Worm (Caenorhabditis elegans) whole organism, L1 larva: ENCODE data around the gene dohh-1.
A peak's percentile ranks its signal among the peaks of the same experiment; 100 is the strongest.

Source experiments
- C16A3.4 ChIP-seq: fragments of 150-350 bp; optimal IDR thresholded peaks from 2 replicates; lab custom pipeline; 2014; ENCODE audit warnings: missing biosample characterization, missing genetic modification characterization
- F16B12.6 ChIP-seq: fragments of 150-350 bp; optimal IDR thresholded peaks from 2 replicates; lab custom pipeline; 2014; ENCODE audit warnings: missing biosample characterization, missing genetic modification characterization
- aha-1 ChIP-seq: fragments of 150-350 bp; optimal IDR thresholded peaks from 2 replicates; lab custom pipeline; 2014; ENCODE audit warnings: missing biosample characterization, missing genetic modification characterization
- aly-2 ChIP-seq: fragments of 150-350 bp; optimal IDR thresholded peaks from 2 replicates; lab custom pipeline; 2014; ENCODE audit warnings: missing biosample characterization, missing genetic modification characterization
- ama-1 ChIP-seq: fragments of 150-350 bp; optimal IDR thresholded peaks from 2 replicates; lab custom pipeline; 2014
- blmp-1 ChIP-seq: fragments of 150-350 bp; optimal IDR thresholded peaks from 2 replicates; lab custom pipeline; 2014; ENCODE audit warnings: missing biosample characterization, missing genetic modification characterization
- ceh-8 ChIP-seq: fragments of 200-800 bp; sonication (Bioruptor generic); optimal IDR thresholded peaks from 2 replicates; lab custom pipeline; 2018; ENCODE audit warnings: mild to moderate bottlenecking, missing genetic modification characterization, moderate library complexity, missing compliant biosample characterization
- ceh-90 ChIP-seq: sonication (generic microtip); optimal IDR thresholded peaks from 2 replicates; lab custom pipeline; 2016; ENCODE audit warnings: missing genetic modification characterization, missing compliant biosample characterization
- dpl-1 ChIP-seq, 3 experiments: fragments of 150-350 bp in 2 of 3; sonication (generic microtip) in 1 of 3; optimal IDR thresholded peaks; 2 replicates each; lab custom pipeline; 2014 to 2017; ENCODE audit warnings: missing biosample characterization in 3 of 3, missing genetic modification characterization in 3 of 3, missing genetic modification reagents in 3 of 3
- efl-1 ChIP-seq, 4 experiments: fragments of 150-350 bp; optimal IDR thresholded peaks in 3 of 4; peaks in 1 of 4; 1 replicate in 1 of 4; 2 replicates in 3 of 4; lab custom pipeline; 2014; ENCODE audit warnings: missing biosample characterization in 2 of 4, missing genetic modification characterization in 2 of 4, missing genetic modification reagents in 2 of 4
- efl-3 ChIP-seq: fragments of 200-800 bp; sonication (Bioruptor generic); optimal IDR thresholded peaks from 2 replicates; lab custom pipeline; 2018; ENCODE audit warnings: mild to moderate bottlenecking, missing genetic modification characterization, missing compliant biosample characterization
- egl-27 ChIP-seq, 2 experiments: fragments of 150-350 bp in 1 of 2; sonication (generic microtip); optimal IDR thresholded peaks; 3 replicates each; lab custom pipeline; 2017 to 2018; ENCODE audit warnings: missing biosample characterization in 2 of 2, missing genetic modification characterization in 2 of 2, missing genetic modification reagents in 2 of 2
- elt-2 ChIP-seq: sonication (generic microtip); optimal IDR thresholded peaks from 2 replicates; lab custom pipeline; 2016; ENCODE audit warnings: missing genetic modification characterization, mild to moderate bottlenecking, inconsistent platforms, missing compliant biosample characterization, missing genetic modification reagents
- ets-5 ChIP-seq: fragments of 200-800 bp; sonication (Bioruptor generic); IDR thresholded peaks from 2 replicates; pipeline ENCODE4 v1.3.6; 2022; ENCODE audit warnings: missing genetic modification characterization, missing compliant biosample characterization
- fkh-10 ChIP-seq: sonication (generic microtip); optimal IDR thresholded peaks from 2 replicates; lab custom pipeline; 2017; ENCODE audit warnings: missing biosample characterization, missing genetic modification reagents, missing genetic modification characterization
- fkh-4 ChIP-seq: sonication (generic microtip); optimal IDR thresholded peaks from 2 replicates; lab custom pipeline; 2016; ENCODE audit warnings: missing compliant biosample characterization, missing genetic modification characterization, borderline replicate concordance
- fos-1 ChIP-seq: fragments of 150-350 bp; optimal IDR thresholded peaks from 2 replicates; lab custom pipeline; 2014; ENCODE audit warnings: missing biosample characterization, missing genetic modification characterization
- grh-1 ChIP-seq: fragments of 200-800 bp; sonication (Bioruptor generic); IDR thresholded peaks from 2 replicates; pipeline ENCODE4 v1.3.6; 2022; ENCODE audit warnings: missing genetic modification reagents, missing genetic modification characterization, missing compliant biosample characterization
- hlh-4 ChIP-seq: sonication (generic microtip); optimal IDR thresholded peaks from 2 replicates; lab custom pipeline; 2016; ENCODE audit warnings: mild to moderate bottlenecking, missing genetic modification characterization, missing compliant biosample characterization
- lin-14 ChIP-seq: fragments of 200-800 bp; sonication (Bioruptor generic); optimal IDR thresholded peaks from 2 replicates; lab custom pipeline; 2018; ENCODE audit warnings: mild to moderate bottlenecking, missing genetic modification characterization, moderate library complexity, missing compliant biosample characterization
- lin-35 ChIP-seq, 2 experiments: fragments of 150-350 bp; optimal IDR thresholded peaks; 2 replicates each; lab custom pipeline; 2014; ENCODE audit warnings: missing biosample characterization in 2 of 2, missing genetic modification characterization in 2 of 2, missing genetic modification reagents in 2 of 2
- lir-3 ChIP-seq: sonication (generic microtip); optimal IDR thresholded peaks from 2 replicates; lab custom pipeline; 2016; ENCODE audit warnings: mild to moderate bottlenecking, missing genetic modification characterization, moderate library complexity, missing compliant biosample characterization; ENCODE audit not compliant: poor library complexity
- mep-1 ChIP-seq: fragments of 150-350 bp; optimal IDR thresholded peaks from 2 replicates; lab custom pipeline; 2014; ENCODE audit warnings: missing biosample characterization, missing genetic modification characterization
- nhr-11 ChIP-seq: fragments of 150-350 bp; optimal IDR thresholded peaks from 2 replicates; lab custom pipeline; 2014; ENCODE audit warnings: missing biosample characterization, missing genetic modification characterization
- nhr-12 ChIP-seq: sonication (generic microtip); optimal IDR thresholded peaks from 2 replicates; lab custom pipeline; 2017; ENCODE audit warnings: missing biosample characterization, missing genetic modification characterization
- nhr-19 ChIP-seq: fragments of 200-800 bp; sonication (Bioruptor generic); conservative IDR thresholded peaks from 2 replicates; pipeline ENCODE4 v1.3.6; 2022; ENCODE audit warnings: missing genetic modification characterization, missing compliant biosample characterization
- nhr-20 ChIP-seq: sonication (generic microtip); optimal IDR thresholded peaks from 2 replicates; lab custom pipeline; 2016; ENCODE audit warnings: mild to moderate bottlenecking, missing genetic modification characterization, missing compliant biosample characterization
- nhr-237 ChIP-seq: fragments of 150-350 bp; optimal IDR thresholded peaks from 2 replicates; lab custom pipeline; 2014; ENCODE audit warnings: missing biosample characterization, missing genetic modification characterization
- nhr-28 ChIP-seq: fragments of 150-350 bp; optimal IDR thresholded peaks from 2 replicates; lab custom pipeline; 2014; ENCODE audit warnings: missing biosample characterization, missing genetic modification characterization
- nhr-47 ChIP-seq: sonication (generic microtip); optimal IDR thresholded peaks from 2 replicates; lab custom pipeline; 2016; ENCODE audit warnings: mild to moderate bottlenecking, missing genetic modification characterization, moderate library complexity, missing compliant biosample characterization
- nhr-71 ChIP-seq: sonication (generic microtip); optimal IDR thresholded peaks from 2 replicates; lab custom pipeline; 2016; ENCODE audit warnings: mild to moderate bottlenecking, missing genetic modification characterization, moderate library complexity, missing compliant biosample characterization
- nhr-77 ChIP-seq: fragments of 150-350 bp; optimal IDR thresholded peaks from 2 replicates; lab custom pipeline; 2014; ENCODE audit warnings: missing biosample characterization, missing genetic modification characterization
- nhr-85 ChIP-seq: sonication (generic microtip); peaks from one replicate; lab custom pipeline; 2016; ENCODE audit warnings: missing genetic modification characterization, inconsistent platforms, missing compliant biosample characterization
- nhr-90 ChIP-seq: sonication (generic microtip); optimal IDR thresholded peaks from 2 replicates; lab custom pipeline; 2016; ENCODE audit warnings: mild to moderate bottlenecking, missing genetic modification characterization, missing compliant biosample characterization; ENCODE audit not compliant: poor library complexity
- pax-3 ChIP-seq: fragments of 200-800 bp; sonication (Bioruptor generic); optimal IDR thresholded peaks from 2 replicates; lab custom pipeline; 2018; ENCODE audit warnings: mild to moderate bottlenecking, missing genetic modification characterization, moderate library complexity, missing compliant biosample characterization
- rnt-1 ChIP-seq: sonication (generic microtip); optimal IDR thresholded peaks from 2 replicates; lab custom pipeline; 2016; ENCODE audit warnings: mild to moderate bottlenecking, missing genetic modification characterization, moderate library complexity, missing compliant biosample characterization
- snu-23 ChIP-seq: sonication (generic microtip); optimal IDR thresholded peaks from 2 replicates; lab custom pipeline; 2016; ENCODE audit warnings: missing genetic modification characterization, missing compliant biosample characterization
- swsn-7 ChIP-seq: sonication (generic microtip); optimal IDR thresholded peaks from 2 replicates; lab custom pipeline; 2016; ENCODE audit warnings: missing genetic modification characterization, missing compliant biosample characterization
- tbx-2 ChIP-seq: sonication (generic microtip); optimal IDR thresholded peaks from 2 replicates; lab custom pipeline; 2016; ENCODE audit warnings: missing genetic modification characterization, missing compliant biosample characterization
- unc-30 ChIP-seq: sonication (generic microtip); optimal IDR thresholded peaks from 2 replicates; lab custom pipeline; 2017; ENCODE audit warnings: missing biosample characterization, missing genetic modification characterization
- unc-62 ChIP-seq: fragments of 150-350 bp; optimal IDR thresholded peaks from 2 replicates; lab custom pipeline; 2014; ENCODE audit warnings: missing biosample characterization, missing genetic modification reagents, missing genetic modification characterization
- unc-86 ChIP-seq: sonication (generic microtip); optimal IDR thresholded peaks from 2 replicates; lab custom pipeline; 2016; ENCODE audit warnings: missing genetic modification characterization, missing compliant biosample characterization
- vab-15 ChIP-seq: sonication (generic microtip); optimal IDR thresholded peaks from 2 replicates; lab custom pipeline; 2017; ENCODE audit warnings: missing genotype, mild to moderate bottlenecking, missing genetic modification characterization, missing compliant biosample characterization
- zag-1 ChIP-seq: fragments of 150-350 bp; optimal IDR thresholded peaks from 2 replicates; lab custom pipeline; 2014; ENCODE audit warnings: missing biosample characterization, missing genetic modification characterization
- zip-4 ChIP-seq: fragments of 200-800 bp; sonication (Bioruptor generic); optimal IDR thresholded peaks from 2 replicates; lab custom pipeline; 2018; ENCODE audit warnings: mild to moderate bottlenecking, missing genetic modification characterization, moderate library complexity, missing compliant biosample characterization
- ztf-11 ChIP-seq, 2 experiments: sonication (generic microtip); optimal IDR thresholded peaks; 2 replicates each; lab custom pipeline; 2016 to 2017; ENCODE audit warnings: missing genetic modification characterization in 2 of 2, missing biosample characterization in 1 of 2, missing compliant biosample characterization in 1 of 2

The dohh-1 gene

DNA sequence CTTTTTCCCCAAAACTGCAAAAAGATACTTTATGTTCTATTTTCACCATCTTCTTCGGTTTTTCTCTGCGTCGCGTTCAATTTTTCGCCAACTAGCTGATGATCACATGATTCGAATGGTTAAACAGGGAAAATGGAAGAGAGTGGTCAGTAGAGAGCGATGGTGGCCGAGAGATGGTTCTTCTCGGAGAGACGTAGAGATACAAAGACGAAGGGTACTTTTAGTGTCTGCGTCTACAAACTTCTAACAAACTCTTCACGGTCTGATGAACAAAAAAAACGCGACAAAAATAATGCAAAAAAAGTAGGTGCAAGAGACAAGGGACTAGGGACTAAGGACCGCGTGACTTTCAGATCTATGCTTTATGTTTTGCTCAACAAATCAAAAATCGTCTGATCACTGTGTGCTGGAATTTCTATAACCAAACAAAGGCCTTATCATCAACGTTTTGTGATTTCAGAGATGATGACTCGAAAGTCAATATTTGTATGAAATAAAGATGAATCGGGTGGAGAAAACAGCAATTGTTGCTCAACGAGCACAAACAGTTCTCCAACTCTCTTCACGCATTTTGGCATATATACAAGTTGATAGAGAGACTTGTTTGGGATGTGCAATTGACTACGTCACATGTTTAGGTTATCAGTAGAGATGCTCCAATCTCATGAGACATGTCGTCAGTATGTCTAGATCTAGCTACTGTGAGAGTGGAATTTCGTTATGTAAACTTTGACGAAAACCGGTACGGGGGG, 27.6 kb upstream of the dohh-1 start (continued):
- TF ChIP-seq fkh-10 (GFP tag; lab: Kevin White, UChicago) = peak; percentile 81
- TF ChIP-seq vab-15 (tag; lab: Kevin White, UChicago) = peak; percentile 21
- no peak for TF ChIP-seq unc-62 (GFP tag; lab: Kevin White, UChicago)
- TF ChIP-seq fkh-4 (tag; lab: Kevin White, UChicago) = no peak
- TF ChIP-seq zag-1 (tag; lab: Kevin White, UChicago) = peak; percentile 63
- peak; percentile 75 to 94 for TF ChIP-seq egl-27 (tag; optimal IDR thresholded peaks at IDR 0.05; lab: Kevin White, UChicago)
- TF ChIP-seq zip-4 = peak; percentile 63
- TF ChIP-seq dpl-1 (GFP tag; optimal IDR thresholded peaks at IDR 0.05; lab: Kevin White, UChicago) = peak; percentile 67 to 75 (median 72)
- TF ChIP-seq unc-86 (tag; lab: Kevin White, UChicago) = peak; percentile 96
- no peak for TF ChIP-seq hlh-4 (tag; lab: Kevin White, UChicago)
- TF ChIP-seq nhr-77 (tag; lab: Kevin White, UChicago) = peak; percentile 89
- TF ChIP-seq lin-35 (GFP tag; optimal IDR thresholded peaks at IDR 0.05; lab: Kevin White, UChicago) = peak; percentile 82 to 89
- TF ChIP-seq ceh-90 (tag; lab: Kevin White, UChicago) = peak; percentile 11
- TF ChIP-seq snu-23 (GFP tag; lab: Kevin White, UChicago) = peak; percentile 97
- TF ChIP-seq elt-2 (tag; lab: Kevin White, UChicago) = peak; percentile 62
- TF ChIP-seq pax-3 = peak; percentile 88
- TF ChIP-seq nhr-20 (tag; lab: Kevin White, UChicago) = peak; percentile 97
- peak; percentile 33 for TF ChIP-seq efl-3 (GFP tag; lab: Kevin White, UChicago)
- peak; percentile 49 for TF ChIP-seq F16B12.6
- TF ChIP-seq nhr-28 (tag; lab: Kevin White, UChicago) = peak; percentile 45
- TF ChIP-seq aha-1 (tag; lab: Kevin White, UChicago) = peak; percentile 87
- peak; percentile 99 for TF ChIP-seq nhr-11
- TF ChIP-seq ceh-8 (GFP tag; lab: Kevin White, UChicago) = peak; percentile 85
- peak; percentile 91 for TF ChIP-seq fos-1
- peak; percentile 92 for TF ChIP-seq nhr-237
- peak; percentile 97 for TF ChIP-seq aly-2 (tag; lab: Kevin White, UChicago)
- TF ChIP-seq blmp-1 = peak; percentile 96
- peak; percentile 88 for TF ChIP-seq rnt-1 (tag; lab: Kevin White, UChicago)
- TF ChIP-seq unc-30 = no peak
- peak; percentile 99 for TF ChIP-seq lin-14 (GFP tag; lab: Kevin White, UChicago)
- TF ChIP-seq nhr-12 (tag; lab: Kevin White, UChicago) = no peak
- peak; percentile 93 for TF ChIP-seq grh-1 (GFP tag; lab: Robert Waterston, UW)
- TF ChIP-seq nhr-19 (GFP tag; lab: Robert Waterston, UW) = peak; percentile 94

DNA sequence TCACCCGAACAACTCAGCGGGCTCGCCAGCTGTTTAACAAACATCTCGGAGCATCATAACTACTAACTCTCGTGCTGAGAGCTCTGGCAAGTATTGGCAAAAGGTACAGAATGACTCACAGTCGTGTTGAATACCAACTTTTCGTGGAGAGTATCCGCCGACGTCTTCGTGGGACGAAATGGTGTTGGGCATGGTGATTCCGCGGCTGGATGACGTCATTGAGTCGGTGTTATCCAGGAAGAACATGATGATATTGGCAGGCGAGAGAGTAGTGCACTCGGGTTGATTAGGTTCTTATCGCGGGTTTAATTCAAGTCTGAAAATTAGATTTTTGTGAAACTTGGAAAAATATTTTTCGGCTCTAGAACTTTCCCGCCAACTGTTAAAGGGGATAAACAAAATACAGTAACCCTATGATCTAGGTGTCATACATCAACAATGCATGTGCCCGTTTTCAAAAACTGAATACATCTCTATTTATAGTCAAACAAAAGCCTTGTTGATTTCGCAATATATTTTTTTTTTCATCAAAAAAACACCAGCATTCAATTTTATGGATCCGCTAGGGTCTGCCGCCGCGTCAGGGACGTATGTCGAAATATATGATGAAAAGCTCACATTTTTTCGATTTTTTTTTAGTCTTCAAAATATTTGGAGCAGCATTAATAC, 26.2 kb upstream of the dohh-1 start:
- TF ChIP-seq lin-35 (GFP tag; optimal IDR thresholded peaks at IDR 0.05; lab: Kevin White, UChicago) (peak in 1 of 2 experiments; percentile 3), ets-5 (GFP tag; lab: Robert Waterston, UW) (no peak), tbx-2 (tag; lab: Kevin White, UChicago) (no peak), rnt-1 (tag; lab: Kevin White, UChicago) (peak; percentile 28), efl-1 (optimal IDR thresholded peaks at IDR 0.05; lab: Kevin White, UChicago) (no peak), efl-1 (GFP tag; optimal IDR thresholded peaks at IDR 0.05 in 1 of 2; lab: Kevin White, UChicago) (peak in 1 of 2 experiments; percentile 33), lin-14 (GFP tag; lab: Kevin White, UChicago) (peak; percentile 4), ama-1 (lab: Kevin White, UChicago) (peak; percentile 73)

DNA sequence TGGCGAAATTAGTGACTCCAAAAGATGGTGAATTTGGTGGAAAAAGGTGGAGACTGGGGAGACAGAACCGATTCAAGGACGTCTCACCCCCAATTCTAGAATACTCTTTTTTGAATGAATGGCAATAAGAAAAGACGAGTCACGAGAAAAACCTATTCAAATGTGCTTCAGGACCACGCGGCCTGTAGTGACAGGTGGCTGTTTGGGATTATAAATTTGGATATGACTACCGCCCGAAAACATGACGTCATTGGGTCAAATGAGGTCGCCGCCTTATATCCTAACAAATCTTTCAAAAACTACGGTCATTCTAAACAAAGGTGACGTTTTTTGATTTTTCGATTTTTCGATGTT, 25.7 kb upstream of the dohh-1 start:
- TF ChIP-seq nhr-71 (tag; lab: Kevin White, UChicago) = peak; percentile 21
- TF ChIP-seq snu-23 (GFP tag; lab: Kevin White, UChicago) = peak; percentile 39
- TF ChIP-seq nhr-85 (tag; lab: Kevin White, UChicago) = peak; percentile 88
- TF ChIP-seq lin-14 (GFP tag; lab: Kevin White, UChicago) = peak; percentile 1
- peak; percentile 38 for TF ChIP-seq nhr-90 (tag; lab: Kevin White, UChicago)
- TF ChIP-seq lir-3 = no peak
- peak; percentile 11 for TF ChIP-seq nhr-47 (tag; lab: Kevin White, UChicago)
- TF ChIP-seq swsn-7 (tag; lab: Kevin White, UChicago) = peak; percentile 9
- TF ChIP-seq rnt-1 (tag; lab: Kevin White, UChicago) = peak; percentile 17
- TF ChIP-seq nhr-11 = no peak
- peak in 1 of 2 experiments; percentile 79 for TF ChIP-seq ztf-11 (tag; optimal IDR thresholded peaks at IDR 0.05; lab: Kevin White, UChicago)
- no peak for TF ChIP-seq nhr-19 (GFP tag; lab: Robert Waterston, UW)
- no peak for TF ChIP-seq egl-27 (tag; optimal IDR thresholded peaks at IDR 0.05; lab: Kevin White, UChicago)
- peak; percentile 59 for TF ChIP-seq mep-1 (tag; lab: Kevin White, UChicago)
- peak; percentile 7 for TF ChIP-seq C16A3.4 (tag; lab: Kevin White, UChicago)
- no peak for TF ChIP-seq nhr-77 (tag; lab: Kevin White, UChicago)
